Fruit fly (Drosophila melanogaster): ENCODE measurements around the gene mRpS6.

Gene mRpS6

dm6 chr3L:4411951-4412350, 47.6 kb downstream of the mRpS6 start (continued):
- TF ChIP-seq CG11456 (GFP tag; IDR thresholded peaks at IDR 0.05) = no peak
- TF ChIP-seq CG16815 (GFP tag; optimal IDR thresholded peaks at IDR 0.05) = no peak
- no peak for TF ChIP-seq CG12744 (GFP tag; optimal IDR thresholded peaks at IDR 0.05)
- TF ChIP-seq lbe (GFP tag; optimal IDR thresholded peaks at IDR 0.05) = no peak
- TF ChIP-seq Side (GFP tag; optimal IDR thresholded peaks at IDR 0.05) = no peak
- TF ChIP-seq CG42726 (GFP tag; IDR thresholded peaks at IDR 0.05; ENCODE audit: partially characterized antibody) = no peak
- TF ChIP-seq CG17612 (GFP tag; IDR thresholded peaks at IDR 0.05) = no peak
- TF ChIP-seq kah (GFP tag; optimal IDR thresholded peaks at IDR 0.05) = no peak
- TF ChIP-seq Nf-YB (GFP tag; optimal IDR thresholded peaks at IDR 0.05) = no peak
- TF ChIP-seq CG2678 (tag; optimal IDR thresholded peaks at IDR 0.05) = no peak
- TF ChIP-seq ci (GFP tag; IDR thresholded peaks at IDR 0.05) = no peak
- TF ChIP-seq HHEX (GFP tag; optimal IDR thresholded peaks at IDR 0.05) = no peak
- peak; percentile 73 for TF ChIP-seq sens (GFP tag)
- no peak for TF ChIP-seq dati (GFP tag; IDR thresholded peaks at IDR 0.05)
- TF ChIP-seq sqz (GFP tag; optimal IDR thresholded peaks at IDR 0.05) = peak; percentile 12
- TF ChIP-seq CG3995 (GFP tag; optimal IDR thresholded peaks at IDR 0.05) = no peak
- TF ChIP-seq Dip3 (GFP tag; optimal IDR thresholded peaks at IDR 0.05) = no peak
- peak; percentile 53 for TF ChIP-seq sd (tag; optimal IDR thresholded peaks at IDR 0.05)
- peak; percentile 40 for TF ChIP-seq CG10543 (GFP tag; optimal IDR thresholded peaks at IDR 0.05)
- no peak for TF ChIP-seq CG17385 (GFP tag; optimal IDR thresholded peaks at IDR 0.05)
- TF ChIP-seq CG15269 (tag; optimal IDR thresholded peaks at IDR 0.05) = no peak
- TF ChIP-seq caup (GFP tag; optimal IDR thresholded peaks at IDR 0.05; ENCODE audit: severe bottlenecking) = no peak
- TF ChIP-seq Rfx (GFP tag; IDR thresholded peaks at IDR 0.05) = no peak
- TF ChIP-seq CG1233 (GFP tag; optimal IDR thresholded peaks at IDR 0.05) = no peak
- no peak for TF ChIP-seq Nf-YC (tag; optimal IDR thresholded peaks at IDR 0.05)
- TF ChIP-seq ase (GFP tag; IDR thresholded peaks at IDR 0.05) = no peak
- no peak for TF ChIP-seq fu2 (GFP tag; optimal IDR thresholded peaks at IDR 0.05)
- TF ChIP-seq NfI (GFP tag; optimal IDR thresholded peaks at IDR 0.05) = peak; percentile 5
- TF ChIP-seq hkb (optimal IDR thresholded peaks at IDR 0.05) = no peak
- no peak for TF ChIP-seq hkb (GFP tag; IDR thresholded peaks at IDR 0.05)
- TF ChIP-seq CG8944 (GFP tag; optimal IDR thresholded peaks at IDR 0.05) = no peak
- TF ChIP-seq exex (tag; optimal IDR thresholded peaks at IDR 0.05) = no peak
- TF ChIP-seq Neu2 (GFP tag; optimal IDR thresholded peaks at IDR 0.05; ENCODE audit: borderline replicate concordance) = no peak

- TF ChIP-seq mirr (GFP tag; optimal IDR thresholded peaks at IDR 0.05) (peak; percentile 62), gce (GFP tag; IDR thresholded peaks at IDR 0.05) (peak; percentile 39; the same call in 1 of the 3 replicates), phol (tag; optimal IDR thresholded peaks at IDR 0.05) (peak; percentile 14), sisA (GFP tag; IDR thresholded peaks at IDR 0.05) (peak; percentile 46; the same call in 1 of the 2 replicates), NfI (GFP tag; optimal IDR thresholded peaks at IDR 0.05) (peak; percentile 56), scrt (GFP tag; optimal IDR thresholded peaks at IDR 0.05) (no peak), insv (GFP tag; optimal IDR thresholded peaks at IDR 0.05) (no peak), fd102C (GFP tag; optimal IDR thresholded peaks at IDR 0.05) (no peak), Fer2 (tag; optimal IDR thresholded peaks at IDR 0.05) (no peak), sc (optimal IDR thresholded peaks at IDR 0.05) (no peak), sc (GFP tag; optimal IDR thresholded peaks at IDR 0.05) (no peak), CG9437 (GFP tag; optimal IDR thresholded peaks at IDR 0.05) (no peak), sr (GFP tag; IDR thresholded peaks at IDR 0.05) (0 out of 3 replicates have a peak, but pooled peaks have one; percentile 18), tx (GFP tag; optimal IDR thresholded peaks at IDR 0.05) (no peak), dimm (GFP tag; IDR thresholded peaks at IDR 0.05) (no peak), en (GFP tag; optimal IDR thresholded peaks at IDR 0.05) (no peak), gsb (GFP tag; IDR thresholded peaks at IDR 0.05) (peak; percentile 67), Sry-β (GFP tag; optimal IDR thresholded peaks at IDR 0.05) (no peak), NC2α (GFP tag; optimal IDR thresholded peaks at IDR 0.05) (no peak), unpg (GFP tag; optimal IDR thresholded peaks at IDR 0.05) (peak; percentile 49), croc (GFP tag; conservative IDR thresholded peaks at IDR 0.05) (no peak), TFAM (GFP tag; optimal IDR thresholded peaks at IDR 0.05) (no peak)
Measured at dm6 chr3L:4412974-4413373, 48.6 kb downstream of the mRpS6 start.
